Worm (Caenorhabditis elegans): ENCODE measurements around the gene clec-49.

- no peak for TF ChIP-seq ref-1 (GFP tag; conservative IDR thresholded peaks at IDR 0.05)
- TF ChIP-seq tab-1 (GFP tag; IDR thresholded peaks at IDR 0.05), result no peak
- no peak for TF ChIP-seq klf-2 (GFP tag; conservative IDR thresholded peaks at IDR 0.05)
- no peak for TF ChIP-seq T22C8.4 (GFP tag; IDR thresholded peaks at IDR 0.05)
These were observed 28.2 kb upstream of the clec-49 start for ce11 chrV:19779220-19779619.
